Worm (Caenorhabditis elegans) whole organism, midembryonic: Measurements from ENCODE around the gene M05D6.5.

Experiments
- flt-1 ChIP-seq: fragments of 200-800 bp; sonication (Bioruptor generic); IDR thresholded peaks from 2 replicates; pipeline ENCODE4 v1.3.6; 2022; ENCODE audit warnings: missing genetic modification characterization, missing compliant biosample characterization
- klf-2 ChIP-seq: fragments of 200-800 bp; sonication (Bioruptor generic); conservative IDR thresholded peaks from 2 replicates; pipeline ENCODE4 v1.3.6; 2022; ENCODE audit warnings: missing genetic modification reagents, missing genetic modification characterization, missing compliant biosample characterization
- ref-1 ChIP-seq: fragments of 200-800 bp; sonication (Bioruptor generic); conservative IDR thresholded peaks from 2 replicates; pipeline ENCODE4 v1.3.6; 2022; ENCODE audit warnings: missing genetic modification reagents, missing genetic modification characterization, missing compliant biosample characterization
- tab-1 ChIP-seq: fragments of 200-800 bp; sonication (Bioruptor generic); IDR thresholded peaks from 2 replicates; pipeline ENCODE4 v1.3.6; 2022; ENCODE audit warnings: missing genetic modification characterization, missing compliant biosample characterization
- ztf-29 ChIP-seq: fragments of 200-800 bp; sonication (Bioruptor generic); IDR thresholded peaks from 2 replicates; pipeline ENCODE4 v1.3.6; 2022; ENCODE audit warnings: missing genetic modification reagents, missing genetic modification characterization, missing compliant biosample characterization

DNA sequence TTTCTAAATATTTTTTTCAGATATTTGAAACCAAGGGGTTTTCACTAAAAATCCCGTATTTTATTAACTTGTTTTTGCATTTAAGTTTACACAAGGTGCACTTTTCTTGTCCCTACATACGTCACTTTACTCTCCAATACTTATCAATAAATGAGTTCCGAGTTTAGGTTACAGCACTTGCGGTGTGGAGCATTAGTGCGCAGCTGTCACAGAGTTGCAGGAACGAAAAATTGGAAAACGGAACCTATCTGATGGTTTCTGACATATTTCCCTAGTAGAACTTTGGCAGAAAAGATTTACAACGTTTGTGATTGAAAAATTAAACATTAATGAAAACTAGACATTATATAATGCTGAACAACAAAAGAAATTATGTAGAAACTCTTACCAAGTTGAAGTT, 16.2 kb upstream of the M05D6.5 start:
- TF ChIP-seq klf-2 (GFP tag; lab: Robert Waterston, UW) (no peak), flt-1 (GFP tag; lab: Robert Waterston, UW) (no peak), tab-1 (GFP tag; lab: Robert Waterston, UW) (no peak), ref-1 (GFP tag; lab: Robert Waterston, UW) (no peak), ztf-29 (GFP tag; lab: Robert Waterston, UW) (no peak)
